Worm (Caenorhabditis elegans): ENCODE data around the gene his-35.

DNA sequence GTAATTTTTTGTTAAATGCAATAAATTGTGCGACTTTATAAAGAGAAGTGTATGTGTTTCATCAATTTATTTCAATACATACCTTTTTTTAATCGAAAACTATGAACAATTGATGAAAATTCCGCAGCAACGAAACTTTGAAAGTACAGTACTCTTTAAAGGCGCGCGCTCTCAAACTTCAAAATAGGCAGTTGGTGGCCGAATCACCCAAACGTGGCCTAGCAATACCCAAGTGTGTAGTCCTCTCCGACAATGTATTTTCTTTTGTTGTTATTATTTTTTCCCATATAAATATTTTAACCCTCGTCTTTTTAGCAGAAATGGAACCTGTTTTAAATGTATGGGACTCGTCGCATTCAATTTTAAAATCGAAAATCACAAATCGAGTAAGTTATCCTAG lies 8.6 kb downstream of the his-35 start, which contains the start of gene C50F4.4:
- TF ChIP-seq ceh-82 (tag; optimal IDR thresholded peaks at IDR 0.05) (no peak), nhr-25 (tag; optimal IDR thresholded peaks at IDR 0.05) (no peak), R02D3.7 (tag; optimal IDR thresholded peaks at IDR 0.05) (no peak)

Measured in whole organism, L2 larva.